Comparison of ENCODE assay signal across 4 worm cellular contexts in genomic region chrIII:9908769-9909168, ce11.
TF ChIP-seq lines count a peak whose summit lies in the region.

No protein-coding gene starts in this region.

TF ChIP-seq in whole organism, L1 larva, 84 proteins besides CTCF, POLR2A, EP300 and RAD21 (continues in another document):
- peak in 1 of 3 experiments; percentile 16 for TF ChIP-seq dpl-1 (GFP tag; optimal IDR thresholded peaks at IDR 0.05; lab: Kevin White, UChicago)
- no peak for TF ChIP-seq fkh-4 (tag; optimal IDR thresholded peaks at IDR 0.05; lab: Kevin White, UChicago; ENCODE audit: borderline replicate concordance)
- TF ChIP-seq lir-3 (tag; optimal IDR thresholded peaks at IDR 0.05; lab: Kevin White, UChicago; ENCODE audit: poor library complexity), result no peak
- peak; percentile 25 for TF ChIP-seq nhr-90 (tag; optimal IDR thresholded peaks at IDR 0.05; lab: Kevin White, UChicago; ENCODE audit: poor library complexity)
- peak; percentile 93 for TF ChIP-seq nhr-85 (tag; lab: Kevin White, UChicago)
- TF ChIP-seq lin-13 (GFP tag; optimal IDR thresholded peaks at IDR 0.05; lab: Kevin White, UChicago), result no peak
- no peak for TF ChIP-seq C34B4.2 (tag; optimal IDR thresholded peaks at IDR 0.05; lab: Kevin White, UChicago)
- peak; percentile 4 for TF ChIP-seq skn-1 (tag; optimal IDR thresholded peaks at IDR 0.05; lab: Kevin White, UChicago)
- TF ChIP-seq ceh-82 (tag; optimal IDR thresholded peaks at IDR 0.05; lab: Kevin White, UChicago), result no peak
- TF ChIP-seq tbx-2 (tag; optimal IDR thresholded peaks at IDR 0.05; lab: Kevin White, UChicago), result peak; percentile 8
- peak in 1 of 6 experiments; percentile 36 for TF ChIP-seq elt-3 (tag; optimal IDR thresholded peaks at IDR 0.05; lab: Kevin White, UChicago)
- TF ChIP-seq nhr-84 (tag; optimal IDR thresholded peaks at IDR 0.05; lab: Kevin White, UChicago), result no peak
- TF ChIP-seq ceh-8 (GFP tag; optimal IDR thresholded peaks at IDR 0.05; lab: Kevin White, UChicago), result no peak
- no peak for TF ChIP-seq aly-2 (tag; optimal IDR thresholded peaks at IDR 0.05; lab: Kevin White, UChicago)
- TF ChIP-seq vab-15 (tag; optimal IDR thresholded peaks at IDR 0.05; lab: Kevin White, UChicago), result no peak
- peak; percentile 60 for TF ChIP-seq lin-14 (GFP tag; optimal IDR thresholded peaks at IDR 0.05; lab: Kevin White, UChicago)
- no peak for TF ChIP-seq efl-3 (GFP tag; optimal IDR thresholded peaks at IDR 0.05; lab: Kevin White, UChicago)
- no peak for TF ChIP-seq ces-1 (GFP tag; optimal IDR thresholded peaks at IDR 0.05; lab: Kevin White, UChicago)
- TF ChIP-seq nhr-71 (tag; optimal IDR thresholded peaks at IDR 0.05; lab: Kevin White, UChicago), result peak; percentile 49
- TF ChIP-seq pqm-1 (tag; optimal IDR thresholded peaks at IDR 0.05; lab: Kevin White, UChicago), result no peak
- TF ChIP-seq blmp-1 (tag; optimal IDR thresholded peaks at IDR 0.05; lab: Kevin White, UChicago), result peak; percentile 41
- peak; percentile 50 for TF ChIP-seq snu-23 (GFP tag; optimal IDR thresholded peaks at IDR 0.05; lab: Kevin White, UChicago)
- peak; percentile 27 for TF ChIP-seq mep-1 (tag; optimal IDR thresholded peaks at IDR 0.05; lab: Kevin White, UChicago)

TF ChIP-seq in whole organism, L2 larva, 48 proteins besides CTCF, POLR2A, EP300 and RAD21:
- TF ChIP-seq nhr-237 (tag; optimal IDR thresholded peaks at IDR 0.05; lab: Kevin White, UChicago) (no peak), sma-3 (GFP tag; optimal IDR thresholded peaks at IDR 0.05; lab: Kevin White, UChicago) (peak; percentile 3), dmd-4 (tag; optimal IDR thresholded peaks at IDR 0.05; lab: Kevin White, UChicago) (no peak)

TF ChIP-seq in whole organism, L4 larva, 104 proteins besides CTCF, POLR2A, EP300 and RAD21:
- TF ChIP-seq hlh-30 (tag; optimal IDR thresholded peaks at IDR 0.05; lab: Kevin White, UChicago; ENCODE audit: insufficient read depth) (peak; percentile 7), dve-1 (tag; optimal IDR thresholded peaks at IDR 0.05; lab: Kevin White, UChicago; ENCODE audit: insufficient read depth) (peak; percentile 2), ceh-28 (tag; optimal IDR thresholded peaks at IDR 0.05; lab: Kevin White, UChicago) (no peak), Y75B8A.6 (GFP tag; IDR thresholded peaks at IDR 0.05; lab: Robert Waterston, UW) (no peak), tag-97 (GFP tag; IDR thresholded peaks at IDR 0.05; lab: Robert Waterston, UW) (no peak)
TF ChIP-seq in whole organism, L4 larva: peak in this region for 2.

TF ChIP-seq in whole organism, young adult, 124 proteins besides CTCF, POLR2A, EP300 and RAD21:
- no peak for TF ChIP-seq cebp-1 (GFP tag; IDR thresholded peaks at IDR 0.05; lab: Robert Waterston, UW)
- peak; percentile 11 for TF ChIP-seq cebp-1 (tag; optimal IDR thresholded peaks at IDR 0.05; lab: Kevin White, UChicago)
- no peak for TF ChIP-seq let-526 (GFP tag; IDR thresholded peaks at IDR 0.05; lab: Robert Waterston, UW)
- peak; percentile 14; the same call in 1 of the 2 replicates for TF ChIP-seq hmg-1.2 (GFP tag; IDR thresholded peaks at IDR 0.05; lab: Robert Waterston, UW)
- TF ChIP-seq ztf-3 (GFP tag; optimal IDR thresholded peaks at IDR 0.05; lab: Kevin White, UChicago), result no peak
- no peak for TF ChIP-seq nhr-27 (tag; optimal IDR thresholded peaks at IDR 0.05; lab: Kevin White, UChicago)
- no peak for TF ChIP-seq F22D6.2 (tag; optimal IDR thresholded peaks at IDR 0.05; lab: Kevin White, UChicago)
